Worm (Caenorhabditis elegans): Measurements from ENCODE around the gene flwr-1.
A peak's percentile ranks its signal among the peaks of the same experiment; 100 is the strongest.

Gene flwr-1

ce11 chrX:14946464-14947354, 23.4 kb downstream of the flwr-1 start (continued):
- TF ChIP-seq cey-2 (tag; optimal IDR thresholded peaks at IDR 0.05; ENCODE audit: borderline replicate concordance, insufficient read depth), result no peak
- TF ChIP-seq egl-43 (GFP tag; IDR thresholded peaks at IDR 0.05), result no peak
- no peak for TF ChIP-seq ztf-11 (tag; optimal IDR thresholded peaks at IDR 0.05)
- TF ChIP-seq pha-4 (GFP tag; IDR thresholded peaks at IDR 0.05), result no peak
- TF ChIP-seq pha-4 (tag; optimal IDR thresholded peaks at IDR 0.05), result no peak
- no peak for TF ChIP-seq unc-130 (GFP tag; optimal IDR thresholded peaks at IDR 0.05)

ce11 chrX:14946217-14946463, 23.9 kb downstream of the flwr-1 start, which contains the start of gene mrp-5:
mrp-5 (minus strand) TSS chrX:14946317.
- TF ChIP-seq T26A8.4 (GFP tag; IDR thresholded peaks at IDR 0.05) (no peak), lim-7 (GFP tag; IDR thresholded peaks at IDR 0.05) (no peak), zfp-3 (GFP tag; conservative IDR thresholded peaks at IDR 0.05) (no peak), fos-1 (tag; optimal IDR thresholded peaks at IDR 0.05) (no peak), attf-4 (tag; optimal IDR thresholded peaks at IDR 0.05) (no peak), skn-1 (tag; optimal IDR thresholded peaks at IDR 0.05) (no peak), hmg-1.1 (GFP tag; IDR thresholded peaks at IDR 0.05) (no peak), Y48G9A.11 (GFP tag; IDR thresholded peaks at IDR 0.05) (no peak), hlh-11 (tag; optimal IDR thresholded peaks at IDR 0.05) (no peak), zip-2 (tag; optimal IDR thresholded peaks at IDR 0.05) (no peak), aha-1 (tag) (no peak), ceh-82 (tag; optimal IDR thresholded peaks at IDR 0.05) (no peak), sdz-12 (GFP tag; optimal IDR thresholded peaks at IDR 0.05) (no peak), ceh-20 (GFP tag; IDR thresholded peaks at IDR 0.05) (no peak), snpc-1.2 (GFP tag; IDR thresholded peaks at IDR 0.05) (no peak), fkh-10 (GFP tag; optimal IDR thresholded peaks at IDR 0.05) (no peak), nhr-25 (tag; optimal IDR thresholded peaks at IDR 0.05; ENCODE audit: borderline replicate concordance, insufficient read depth) (no peak), ctbp-1 (GFP tag; IDR thresholded peaks at IDR 0.05) (no peak), F37D6.2 (tag; optimal IDR thresholded peaks at IDR 0.05) (no peak)

ce11 chrX:14938188-14938587, 31.9 kb downstream of the flwr-1 start:
- no peak for TF ChIP-seq Y5F2A.4 (GFP tag; optimal IDR thresholded peaks at IDR 0.05)
- TF ChIP-seq daf-8 (GFP tag; IDR thresholded peaks at IDR 0.05), result no peak
- TF ChIP-seq egl-27 (tag; optimal IDR thresholded peaks at IDR 0.05), result no peak
- TF ChIP-seq pha-4 (GFP tag; IDR thresholded peaks at IDR 0.05), result peak; percentile 20; the same call in 1 of the 2 replicates
- no peak for TF ChIP-seq pha-4 (tag; optimal IDR thresholded peaks at IDR 0.05)
- TF ChIP-seq zag-1 (tag; optimal IDR thresholded peaks at IDR 0.05), result no peak
- no peak for TF ChIP-seq nhr-77 (tag; optimal IDR thresholded peaks at IDR 0.05)
- TF ChIP-seq unc-130 (GFP tag; optimal IDR thresholded peaks at IDR 0.05), result no peak
- no peak for TF ChIP-seq spr-3 (GFP tag; optimal IDR thresholded peaks at IDR 0.05)
- TF ChIP-seq skn-1 (tag; optimal IDR thresholded peaks at IDR 0.05), result no peak
- no peak for TF ChIP-seq F49E8.2 (tag; optimal IDR thresholded peaks at IDR 0.05; ENCODE audit: borderline replicate concordance)
- peak in 1 of 2 experiments; percentile 34 for TF ChIP-seq unc-62 (GFP tag; optimal IDR thresholded peaks at IDR 0.05 in 1 of 2)
- TF ChIP-seq unc-62 (tag; optimal IDR thresholded peaks at IDR 0.05), result no peak
- no peak for TF ChIP-seq nhr-28 (tag; optimal IDR thresholded peaks at IDR 0.05)
- TF ChIP-seq unc-39 (tag; optimal IDR thresholded peaks at IDR 0.05), result no peak
- no peak for TF ChIP-seq lsy-2 (tag; optimal IDR thresholded peaks at IDR 0.05)
- no peak for TF ChIP-seq nhr-41 (GFP tag; IDR thresholded peaks at IDR 0.05)
- TF ChIP-seq T26A8.4 (GFP tag; IDR thresholded peaks at IDR 0.05), result no peak
- no peak for TF ChIP-seq nhr-48 (tag; optimal IDR thresholded peaks at IDR 0.05)
- TF ChIP-seq dmd-6 (GFP tag; IDR thresholded peaks at IDR 0.05), result no peak
- TF ChIP-seq F26F4.8 (GFP tag; conservative IDR thresholded peaks at IDR 0.05), result no peak
- TF ChIP-seq nhr-76 (tag; optimal IDR thresholded peaks at IDR 0.05), result no peak
- no peak for TF ChIP-seq madf-5 (GFP tag; IDR thresholded peaks at IDR 0.05)
- no peak for TF ChIP-seq jun-1 (tag; optimal IDR thresholded peaks at IDR 0.05)
- TF ChIP-seq snpc-4 (tag; optimal IDR thresholded peaks at IDR 0.05), result peak; percentile 75
- TF ChIP-seq zfp-2 (tag; optimal IDR thresholded peaks at IDR 0.05), result no peak
- TF ChIP-seq aly-2 (tag; optimal IDR thresholded peaks at IDR 0.05), result no peak
- no peak for TF ChIP-seq mdl-1 (tag; optimal IDR thresholded peaks at IDR 0.05)
- TF ChIP-seq nhr-42 (GFP tag; IDR thresholded peaks at IDR 0.05), result peak; percentile 31; the same call in 1 of the 2 replicates
